Fruit fly (Drosophila melanogaster) whole organism, embryonic: Measurements from ENCODE around the gene rno.

ENCODE experiments used
- Bteb2 ChIP-seq: fragments of 200-800 bp; sonication (Bioruptor generic); optimal IDR thresholded peaks from 2 replicates; lab custom pipeline; 2016; ENCODE audit warnings: missing biosample characterization, missing genetic modification characterization
- C15 ChIP-seq: fragments of 200-800 bp; sonication (Bioruptor generic); IDR thresholded peaks from 3 replicates; pipeline ENCODE4 v1.3.6; 2022; ENCODE audit warnings: missing biosample characterization, missing genetic modification characterization
- CG11247 ChIP-seq: fragments of 200-800 bp; sonication (Bioruptor generic); IDR thresholded peaks from 2 replicates; pipeline ENCODE4 v1.3.6; 2022; ENCODE audit warnings: missing biosample characterization, missing genetic modification characterization
- CG11696 ChIP-seq: fragments of 200-800 bp; sonication (Bioruptor generic); IDR thresholded peaks from 2 replicates; pipeline ENCODE4 v1.3.6; 2022; ENCODE audit warnings: missing biosample characterization, missing genetic modification characterization
- CG12659 ChIP-seq: fragments of 200-800 bp; sonication (Bioruptor generic); optimal IDR thresholded peaks from 3 replicates; lab custom pipeline; 2017; ENCODE audit warnings: mild to moderate bottlenecking, missing biosample characterization, missing genetic modification reagents, missing genetic modification characterization
- CG13424 ChIP-seq: fragments of 200-800 bp; sonication (Bioruptor generic); optimal IDR thresholded peaks from 2 replicates; lab custom pipeline; 2019; ENCODE audit warnings: missing biosample characterization, mild to moderate bottlenecking, missing genetic modification characterization, moderate library complexity
- CG13894 ChIP-seq: fragments of 200-800 bp; sonication (Bioruptor generic); optimal IDR thresholded peaks from 3 replicates; lab custom pipeline; 2018; ENCODE audit warnings: missing biosample characterization, mild to moderate bottlenecking, missing genetic modification characterization, moderate library complexity
- CG1647 ChIP-seq: fragments of 200-800 bp; sonication (Bioruptor generic); optimal IDR thresholded peaks from 3 replicates; lab custom pipeline; 2016; ENCODE audit warnings: missing biosample characterization, missing genetic modification characterization
- CG16813 ChIP-seq: fragments of 200-800 bp; sonication (Bioruptor generic); IDR thresholded peaks from 3 replicates; pipeline ENCODE4 v1.3.6; 2022; ENCODE audit warnings: missing biosample characterization, missing genetic modification characterization; ENCODE audit not compliant: partially characterized antibody
- CG17612 ChIP-seq: fragments of 200-800 bp; sonication (Bioruptor generic); IDR thresholded peaks from 2 replicates; pipeline ENCODE4 v1.3.6; 2022; ENCODE audit warnings: missing biosample characterization, missing genetic modification characterization
- CG17802 ChIP-seq: fragments of 200-800 bp; sonication (Bioruptor generic); optimal IDR thresholded peaks from 2 replicates; lab custom pipeline; 2018; ENCODE audit warnings: missing biosample characterization, mild to moderate bottlenecking, missing genetic modification characterization, moderate library complexity
- CG18011 ChIP-seq: fragments of 200-800 bp; sonication (Bioruptor generic); optimal IDR thresholded peaks from 2 replicates; lab custom pipeline; 2017; ENCODE audit warnings: missing biosample characterization, missing genetic modification characterization, mild to moderate bottlenecking, moderate library complexity, missing genotype
- CG30431 ChIP-seq: fragments of 200-800 bp; sonication (Bioruptor generic); optimal IDR thresholded peaks from 2 replicates; lab custom pipeline; 2017; ENCODE audit warnings: missing biosample characterization, missing genetic modification characterization
- CG3163 ChIP-seq: fragments of 200-800 bp; sonication (Bioruptor generic); optimal IDR thresholded peaks from 3 replicates; lab custom pipeline; 2016; ENCODE audit warnings: missing biosample characterization, missing genetic modification characterization
- CG3726 ChIP-seq: fragments of 200-800 bp; sonication (Bioruptor generic); IDR thresholded peaks from 3 replicates; pipeline ENCODE4, ENCODE4 v1.3.6; 2022; ENCODE audit warnings: missing biosample characterization, missing genetic modification characterization
- CG4404 ChIP-seq: fragments of 200-800 bp; sonication (Bioruptor generic); IDR thresholded peaks from 2 replicates; pipeline ENCODE4 v1.3.6; 2022; ENCODE audit warnings: missing biosample characterization, missing genetic modification characterization
- CG4424 ChIP-seq: fragments of 200-800 bp; sonication (Bioruptor generic); optimal IDR thresholded peaks from 3 replicates; lab custom pipeline; 2016; ENCODE audit warnings: missing biosample characterization, missing genetic modification characterization
- CG4617 ChIP-seq: fragments of 200-800 bp; sonication (Bioruptor generic); optimal IDR thresholded peaks from 3 replicates; lab custom pipeline; 2016; ENCODE audit warnings: missing biosample characterization, missing genetic modification characterization, borderline replicate concordance
- CG4730 ChIP-seq: fragments of 200-800 bp; sonication (Bioruptor generic); IDR thresholded peaks from 2 replicates; pipeline ENCODE4 v1.3.6; 2022; ENCODE audit warnings: missing biosample characterization, missing genetic modification characterization
- CG6272 ChIP-seq: fragments of 200-800 bp; sonication (Bioruptor generic); IDR thresholded peaks from 2 replicates; pipeline ENCODE4 v1.3.6; 2022; ENCODE audit warnings: missing biosample characterization, missing genetic modification characterization
- CG8281 ChIP-seq: fragments of 200-800 bp; sonication (Bioruptor generic); optimal IDR thresholded peaks from 2 replicates; lab custom pipeline; 2018; ENCODE audit warnings: missing biosample characterization, mild to moderate bottlenecking, missing genetic modification characterization, moderate library complexity
- CG8388 ChIP-seq: fragments of 200-800 bp; sonication (Bioruptor generic); optimal IDR thresholded peaks from 2 replicates; lab custom pipeline; 2019; ENCODE audit warnings: missing biosample characterization, mild to moderate bottlenecking, missing genetic modification characterization, moderate library complexity
- CG9932 ChIP-seq: fragments of 200-800 bp; sonication (Bioruptor generic); IDR thresholded peaks from 2 replicates; pipeline ENCODE4 v1.3.6; 2022; ENCODE audit warnings: missing biosample characterization, missing genetic modification characterization
- Deaf1 ChIP-seq: fragments of 200-800 bp; optimal IDR thresholded peaks from 3 replicates; lab custom pipeline; 2019; ENCODE audit warnings: missing biosample characterization, mild to moderate bottlenecking, missing genetic modification characterization, moderate library complexity
- HmgD ChIP-seq: fragments of 200-800 bp; sonication (Bioruptor generic); optimal IDR thresholded peaks from 3 replicates; lab custom pipeline; 2016; ENCODE audit warnings: missing biosample characterization, missing genetic modification characterization
- HmgZ ChIP-seq: fragments of 200-800 bp; sonication (Bioruptor generic); optimal IDR thresholded peaks from 2 replicates; lab custom pipeline; 2018; ENCODE audit warnings: missing biosample characterization, mild to moderate bottlenecking, missing genetic modification characterization
- Meics ChIP-seq: fragments of 200-800 bp; sonication (Bioruptor generic); optimal IDR thresholded peaks from 2 replicates; lab custom pipeline; 2017; ENCODE audit warnings: missing biosample characterization, mild to moderate bottlenecking, missing genetic modification characterization
- Oli ChIP-seq: fragments of 200-800 bp; sonication (Bioruptor generic); optimal IDR thresholded peaks from 2 replicates; lab custom pipeline; 2018; ENCODE audit warnings: missing biosample characterization, mild to moderate bottlenecking, missing genetic modification characterization, moderate library complexity
- Pdp1 ChIP-seq, 2 experiments: fragments of 200-800 bp; sonication (Bioruptor generic); optimal IDR thresholded peaks; 3 replicates each; lab custom pipeline; 2016; ENCODE audit warnings: missing biosample characterization in 2 of 2, missing genetic modification characterization in 2 of 2, mild to moderate bottlenecking in 1 of 2, moderate library complexity in 1 of 2
- Ravus ChIP-seq: fragments of 200-800 bp; sonication (Bioruptor generic); IDR thresholded peaks from 2 replicates; pipeline ENCODE4 v1.3.6; 2022; ENCODE audit warnings: missing biosample characterization, missing genetic modification characterization
- Rx ChIP-seq: fragments of 200-800 bp; sonication (Bioruptor generic); IDR thresholded peaks from 2 replicates; pipeline ENCODE4 v1.3.6; 2022; ENCODE audit warnings: missing biosample characterization, missing genetic modification characterization
- Sry-β ChIP-seq: fragments of 200-800 bp; sonication (Bioruptor generic); optimal IDR thresholded peaks from 2 replicates; lab custom pipeline; 2018; ENCODE audit warnings: missing biosample characterization, mild to moderate bottlenecking, missing genetic modification characterization, moderate library complexity
- amos ChIP-seq: fragments of 200-800 bp; sonication (Bioruptor generic); IDR thresholded peaks from 2 replicates; pipeline ENCODE4 v1.3.6; 2022; ENCODE audit warnings: missing biosample characterization, missing genetic modification characterization; ENCODE audit not compliant: partially characterized antibody
- ap ChIP-seq: fragments of 200-800 bp; sonication (Bioruptor generic); IDR thresholded peaks from 2 replicates; pipeline ENCODE4 v1.3.6; 2022; ENCODE audit warnings: missing biosample characterization, missing genetic modification characterization
- ash1 ChIP-seq: fragments of 200-800 bp; sonication (Bioruptor generic); optimal IDR thresholded peaks from 2 replicates; lab custom pipeline; 2018; ENCODE audit warnings: missing biosample characterization, mild to moderate bottlenecking, missing genetic modification characterization
- bsh ChIP-seq, 2 experiments: fragments of 200-800 bp; sonication (Bioruptor generic); optimal IDR thresholded peaks; 2 replicates each; lab custom pipeline; 2017 to 2018; ENCODE audit warnings: mild to moderate bottlenecking in 2 of 2, missing biosample characterization in 2 of 2, missing genetic modification characterization in 2 of 2, moderate library complexity in 1 of 2
- cato ChIP-seq: fragments of 200-800 bp; sonication (Bioruptor generic); optimal IDR thresholded peaks from 2 replicates; lab custom pipeline; 2016; ENCODE audit warnings: missing biosample characterization, missing genetic modification characterization, borderline replicate concordance
- eve ChIP-seq, 2 experiments: fragments of >200 bp; optimal IDR thresholded peaks; 2 replicates each; lab custom pipeline; 2017; ENCODE audit warnings: missing biosample characterization in 2 of 2, missing genetic modification characterization in 2 of 2
- hth ChIP-seq: fragments of >200 bp; optimal IDR thresholded peaks from 2 replicates; lab custom pipeline; 2017; ENCODE audit warnings: inconsistent platforms
- luna ChIP-seq: fragments of 200-800 bp; sonication (Bioruptor generic); optimal IDR thresholded peaks from 2 replicates; lab custom pipeline; 2016; ENCODE audit warnings: missing biosample characterization, missing genetic modification characterization
- nau ChIP-seq: fragments of 200-800 bp; sonication (Bioruptor generic); optimal IDR thresholded peaks from 3 replicates; lab custom pipeline; 2017; ENCODE audit warnings: missing biosample characterization, mild to moderate bottlenecking, missing genetic modification characterization, missing genetic modification reagents
- nerfin-1 ChIP-seq: fragments of 200-800 bp; sonication (Bioruptor generic); optimal IDR thresholded peaks from 3 replicates; lab custom pipeline; 2019; ENCODE audit warnings: missing biosample characterization, mild to moderate bottlenecking, missing genetic modification characterization, moderate library complexity
- nmo ChIP-seq: fragments of 200-800 bp; sonication (Bioruptor generic); optimal IDR thresholded peaks from 2 replicates; lab custom pipeline; 2018; ENCODE audit warnings: missing biosample characterization, mild to moderate bottlenecking, missing genetic modification characterization, moderate library complexity
- sens ChIP-seq: fragments of 200-800 bp; sonication (Bioruptor generic); peaks from one replicate; lab custom pipeline; 2016; ENCODE audit warnings: missing biosample characterization, missing genetic modification characterization
- shn ChIP-seq: fragments of 200-800 bp; sonication (Bioruptor generic); optimal IDR thresholded peaks from 3 replicates; lab custom pipeline; 2016; ENCODE audit warnings: missing biosample characterization, missing genetic modification characterization
- sim ChIP-seq: fragments of 200-800 bp; sonication (Bioruptor generic); IDR thresholded peaks from 2 replicates; pipeline ENCODE4 v1.3.6; 2022; ENCODE audit warnings: missing biosample characterization, missing genetic modification characterization
- trem ChIP-seq: fragments of 200-800 bp; optimal IDR thresholded peaks from 3 replicates; lab custom pipeline; 2019; ENCODE audit warnings: missing biosample characterization, mild to moderate bottlenecking, missing genetic modification characterization, moderate library complexity
- ttk ChIP-seq: fragments of 200-800 bp; sonication (Bioruptor generic); IDR thresholded peaks from 2 replicates; pipeline ENCODE4 v2.1.2; 2022; ENCODE audit warnings: missing biosample characterization, missing genetic modification characterization
- wor ChIP-seq: fragments of 200-800 bp; sonication (Bioruptor generic); IDR thresholded peaks from 2 replicates; pipeline ENCODE4 v1.3.6; 2022; ENCODE audit warnings: missing biosample characterization, missing genetic modification characterization
- z ChIP-seq: fragments of 200-800 bp; sonication (Bioruptor generic); IDR thresholded peaks from 3 replicates; pipeline ENCODE4 v1.3.6; 2022; ENCODE audit warnings: missing biosample characterization, missing genetic modification characterization

The rno gene

DNA sequence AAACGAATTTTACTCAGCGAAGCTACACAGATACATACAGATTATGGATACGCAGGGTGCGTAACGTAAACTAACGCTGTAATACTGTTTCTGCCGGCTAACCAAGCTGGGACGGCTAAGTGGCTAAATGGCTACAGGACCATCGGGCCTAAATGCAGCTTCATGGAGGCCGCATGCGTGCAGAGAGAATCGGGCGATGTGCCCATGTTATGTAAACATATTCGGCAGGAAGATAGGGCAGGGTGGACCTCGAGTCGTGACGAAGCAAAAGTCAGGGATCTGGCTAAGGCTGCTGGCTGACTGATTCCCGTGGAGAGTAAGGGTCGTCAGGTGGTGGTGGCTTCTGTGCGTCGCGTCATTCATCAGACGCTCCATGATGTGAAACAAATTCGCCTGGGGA is 45.9 kb downstream of the rno start (continued):
- TF ChIP-seq HmgZ (tag; lab: Kevin White, UChicago) (no peak), CG17612 (GFP tag; lab: Robert Waterston, UW) (no peak), shn (GFP tag; lab: Kevin White, UChicago) (no peak), CG3163 (no peak), CG17802 (tag; lab: Kevin White, UChicago) (no peak), CG13424 (tag; lab: Kevin White, UChicago) (no peak), CG8281 (no peak), bsh (GFP tag; optimal IDR thresholded peaks at IDR 0.05; lab: Kevin White, UChicago) (no peak), CG18011 (GFP tag; lab: Kevin White, UChicago) (no peak), eve (GFP tag; optimal IDR thresholded peaks at IDR 0.05; lab: Kevin White, UChicago) (no peak), luna (GFP tag; lab: Kevin White, UChicago) (no peak), Deaf1 (tag; lab: Kevin White, UChicago) (peak; percentile 46), CG4617 (GFP tag; lab: Kevin White, UChicago) (no peak), Sry-β (no peak), nerfin-1 (tag; lab: Kevin White, UChicago) (peak; percentile 7), ash1 (no peak), ttk (GFP tag; lab: Robert Waterston, UW) (no peak), CG11247 (no peak), Meics (GFP tag; lab: Kevin White, UChicago) (no peak), CG13894 (peak; percentile 91), ap (GFP tag; lab: Robert Waterston, UW) (no peak), C15 (GFP tag; lab: Robert Waterston, UW) (no peak), nau (GFP tag; lab: Kevin White, UChicago) (no peak), CG3726 (GFP tag; lab: Robert Waterston, UW) (no peak), CG8388 (no peak), CG16813 (no peak), Ravus (GFP tag; lab: Robert Waterston, UW) (no peak), CG4424 (no peak), nmo (GFP tag; lab: Kevin White, UChicago) (no peak), CG4730 (GFP tag; lab: Robert Waterston, UW) (no peak), Bteb2 (no peak), HmgD (GFP tag; lab: Kevin White, UChicago) (no peak), CG11696 (GFP tag; lab: Robert Waterston, UW) (no peak), sens (GFP tag; lab: Kevin White, UChicago) (no peak), amos (GFP tag; lab: Robert Waterston, UW) (no peak), CG30431 (GFP tag; lab: Kevin White, UChicago) (no peak), CG9932 (GFP tag; lab: Robert Waterston, UW) (no peak; the same call in 1 of the 2 replicates), Pdp1 (GFP tag; optimal IDR thresholded peaks at IDR 0.05; lab: Kevin White, UChicago) (peak in 1 of 2 experiments; percentile 62), trem (tag; lab: Kevin White, UChicago) (no peak), wor (GFP tag; lab: Robert Waterston, UW) (no peak), CG6272 (GFP tag; lab: Robert Waterston, UW) (no peak), Oli (no peak), cato (GFP tag; lab: Kevin White, UChicago) (no peak), z (GFP tag; lab: Robert Waterston, UW) (no peak), CG4404 (no peak), sim (GFP tag; lab: Robert Waterston, UW) (no peak), CG1647 (GFP tag; lab: Kevin White, UChicago) (no peak), CG12659 (no peak), Rx (GFP tag; lab: Robert Waterston, UW) (no peak), hth (lab: Kevin White, UChicago) (no peak)
- TF ChIP-seq, all 482 proteins: peak for 18
